Fruit fly (Drosophila melanogaster) whole organism: ENCODE data around the gene Syx5.

ENCODE experiments used
- CG8478 ChIP-seq: fragments of >200 bp; optimal IDR thresholded peaks from 2 replicates; lab custom pipeline; 2018; ENCODE audit warnings: inconsistent platforms
- Dll ChIP-seq: fragments of >200 bp; optimal IDR thresholded peaks from 2 replicates; lab custom pipeline; 2017
- EcR ChIP-seq, 2 experiments: fragments of >200 bp; optimal IDR thresholded peaks; 2 replicates each; lab custom pipeline; 2017; ENCODE audit warnings: missing biosample characterization in 2 of 2, missing genetic modification characterization in 2 of 2, missing genetic modification reagents in 2 of 2
- pan ChIP-seq: fragments of >200 bp; optimal IDR thresholded peaks from 2 replicates; lab custom pipeline; 2017
- psq ChIP-seq: fragments of >200 bp; optimal IDR thresholded peaks from 2 replicates; lab custom pipeline; 2017
- usp ChIP-seq: fragments of >200 bp; optimal IDR thresholded peaks from 2 replicates; lab custom pipeline; 2017; ENCODE audit warnings: missing biosample characterization, missing genetic modification characterization, mixed read lengths

Gene Syx5

DNA sequence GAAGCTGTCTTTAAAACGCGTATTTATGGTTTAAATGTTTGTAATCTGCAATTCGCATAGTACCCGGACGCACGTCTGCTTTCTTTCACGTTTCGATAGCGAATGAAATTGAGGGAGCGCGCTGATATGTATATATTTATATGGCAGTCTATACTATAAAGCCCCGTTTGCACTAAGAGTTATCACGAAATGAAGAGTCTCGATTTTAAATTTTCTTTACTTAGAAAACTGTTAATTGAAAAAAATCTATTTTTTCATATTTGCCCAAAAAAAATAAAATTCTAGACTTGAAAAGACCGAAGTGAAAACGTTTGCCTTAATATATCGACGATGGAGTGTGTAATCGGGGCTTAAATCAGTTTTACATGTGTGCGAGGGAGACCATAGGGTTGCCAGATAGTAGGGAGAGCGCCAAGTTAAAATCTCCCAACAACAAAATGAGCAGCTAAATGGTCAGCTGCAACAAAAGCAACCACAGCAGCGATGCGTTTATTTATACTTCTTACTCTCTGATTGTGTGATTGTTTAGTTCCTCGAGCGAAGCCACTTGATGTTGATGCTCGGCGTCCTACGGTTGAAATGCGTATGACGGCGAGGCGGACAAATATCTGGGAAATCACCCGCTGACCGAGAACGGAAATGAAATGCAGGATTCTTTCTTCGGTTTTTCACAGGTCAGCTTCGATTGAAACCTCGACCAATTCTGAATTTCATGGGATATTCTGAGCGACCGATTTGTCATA, 18.5 kb downstream of the Syx5 start, which contains the start of gene cact:
Gene cact (minus strand): TSS at position 693 of the 743 bp plus-strand sequence.
- TF ChIP-seq CG8478 (lab: Kevin White, UChicago): no peak
- no peak for TF ChIP-seq Dll (lab: Kevin White, UChicago)
- TF ChIP-seq EcR (GFP tag; optimal IDR thresholded peaks at IDR 0.05; lab: Kevin White, UChicago): no peak
- no peak for TF ChIP-seq pan (lab: Kevin White, UChicago)
- TF ChIP-seq psq: no peak
- no peak for TF ChIP-seq usp (GFP tag; lab: Kevin White, UChicago)

DNA sequence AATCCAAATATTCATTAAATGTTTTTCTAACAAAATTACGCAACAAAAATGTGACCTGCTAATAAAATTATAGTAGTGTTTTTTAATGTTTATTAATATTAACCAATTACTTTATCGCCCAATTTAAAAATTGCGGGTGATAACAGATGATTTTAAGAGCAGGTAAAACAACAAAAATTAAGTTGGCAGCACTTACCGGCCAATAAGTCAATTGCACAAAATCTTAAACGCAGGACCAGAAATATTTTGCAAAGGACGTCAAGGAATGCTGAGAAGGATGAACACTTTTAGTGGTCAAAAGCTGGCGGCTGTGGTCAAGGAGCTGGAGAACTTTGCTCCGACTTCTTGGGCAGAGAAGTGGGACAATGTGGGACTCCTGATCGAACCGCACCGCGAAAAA, 19.7 kb downstream of the Syx5 start, which contains the start of gene CG4278:
Gene CG4278 (plus strand): TSS at position 178 of the 400 bp plus-strand sequence.
- TF ChIP-seq Dll (lab: Kevin White, UChicago) (no peak), usp (GFP tag; lab: Kevin White, UChicago) (no peak), pan (lab: Kevin White, UChicago) (no peak), CG8478 (lab: Kevin White, UChicago) (no peak), EcR (GFP tag; optimal IDR thresholded peaks at IDR 0.05; lab: Kevin White, UChicago) (no peak), psq (no peak)

- no peak for TF ChIP-seq Dll (lab: Kevin White, UChicago)
- TF ChIP-seq psq: no peak
- TF ChIP-seq CG8478 (lab: Kevin White, UChicago): no peak
- no peak for TF ChIP-seq pan (lab: Kevin White, UChicago)
- TF ChIP-seq EcR (GFP tag; optimal IDR thresholded peaks at IDR 0.05; lab: Kevin White, UChicago): no peak
- TF ChIP-seq usp (GFP tag; lab: Kevin White, UChicago): no peak
Observed at dm6 chr2L:16329102-16329520, 22.0 kb downstream of the Syx5 start, which contains the start of gene mRpL4. Gene mRpL4, minus strand, starts transcription at chr2L:16329132.

DNA sequence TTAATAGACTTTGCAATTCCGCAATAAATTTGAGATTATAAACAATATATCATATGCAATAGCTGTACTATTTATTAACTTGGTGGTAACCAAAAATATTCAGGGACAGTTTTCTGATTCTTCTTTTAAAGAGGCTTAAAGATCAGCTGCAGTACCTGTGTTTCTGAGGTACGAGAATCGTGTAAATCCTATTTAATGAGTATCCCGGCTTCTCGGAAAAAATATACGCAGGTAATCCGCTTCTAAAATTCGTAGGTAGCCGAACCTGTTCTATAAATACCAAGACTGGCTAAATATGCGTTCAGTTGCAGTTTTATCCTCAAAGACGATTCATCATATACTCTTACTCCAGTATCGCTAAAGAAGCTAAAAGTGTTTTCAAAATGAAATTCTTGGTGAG, 22.5 kb downstream of the Syx5 start, which contains the start of gene CG4440:
Gene CG4440 (plus strand): TSS at position 301 of the 400 bp plus-strand sequence.
- TF ChIP-seq pan (lab: Kevin White, UChicago) (no peak), EcR (GFP tag; optimal IDR thresholded peaks at IDR 0.05; lab: Kevin White, UChicago) (no peak), CG8478 (lab: Kevin White, UChicago) (no peak), psq (no peak), Dll (lab: Kevin White, UChicago) (no peak), usp (GFP tag; lab: Kevin White, UChicago) (no peak)

DNA sequence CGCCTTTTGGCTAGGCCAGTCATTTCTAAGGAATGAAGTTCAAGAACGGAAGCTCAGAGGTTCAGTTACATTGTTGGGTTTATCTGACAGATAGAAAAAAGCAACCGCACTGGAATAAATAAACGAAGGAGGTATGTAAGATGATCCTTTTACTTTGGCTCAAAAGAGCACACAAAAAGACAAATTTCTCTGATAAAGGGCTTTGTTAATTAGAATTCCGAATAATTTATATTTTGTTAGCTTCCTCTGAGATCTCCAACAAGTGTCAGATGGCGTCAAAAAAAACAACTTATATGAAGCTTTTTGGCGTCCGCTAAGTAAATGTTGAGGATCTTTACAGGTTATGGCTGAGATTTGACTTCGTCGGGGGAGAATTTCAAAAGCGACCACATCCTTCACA, 30.6 kb downstream of the Syx5 start, which contains the start of gene CG31817:
Gene CG31817 (minus strand): TSS at position 101 of the 400 bp plus-strand sequence.
- TF ChIP-seq pan (lab: Kevin White, UChicago): no peak
- no peak for TF ChIP-seq usp (GFP tag; lab: Kevin White, UChicago)
- TF ChIP-seq psq: no peak

dm6 chr2L:16340268-16340667, 33.1 kb downstream of the Syx5 start, which contains the start of gene CG42266:
Gene CG42266, minus strand, starts transcription at chr2L:16340368.
- TF ChIP-seq pan (lab: Kevin White, UChicago) (no peak), CG8478 (lab: Kevin White, UChicago) (no peak), usp (GFP tag; lab: Kevin White, UChicago) (no peak), Dll (lab: Kevin White, UChicago) (no peak), EcR (GFP tag; optimal IDR thresholded peaks at IDR 0.05; lab: Kevin White, UChicago) (no peak), psq (no peak)

- TF ChIP-seq EcR (GFP tag; optimal IDR thresholded peaks at IDR 0.05; lab: Kevin White, UChicago): no peak
- no peak for TF ChIP-seq CG8478 (lab: Kevin White, UChicago)
- TF ChIP-seq Dll (lab: Kevin White, UChicago): no peak
- TF ChIP-seq usp (GFP tag; lab: Kevin White, UChicago): no peak
- no peak for TF ChIP-seq pan (lab: Kevin White, UChicago)
- no peak for TF ChIP-seq psq
Observed at dm6 chr2L:16342224-16342623, 35.1 kb downstream of the Syx5 start, which contains the start of gene CG44405. Gene CG44405, minus strand, starts transcription at chr2L:16342324.

- TF ChIP-seq Dll (lab: Kevin White, UChicago): no peak
- TF ChIP-seq CG8478 (lab: Kevin White, UChicago): no peak
- TF ChIP-seq pan (lab: Kevin White, UChicago): no peak
- no peak for TF ChIP-seq EcR (GFP tag; optimal IDR thresholded peaks at IDR 0.05; lab: Kevin White, UChicago)
- TF ChIP-seq psq: no peak
- no peak for TF ChIP-seq usp (GFP tag; lab: Kevin White, UChicago)
Observed at dm6 chr2L:16350160-16350633, 43.1 kb downstream of the Syx5 start.

DNA sequence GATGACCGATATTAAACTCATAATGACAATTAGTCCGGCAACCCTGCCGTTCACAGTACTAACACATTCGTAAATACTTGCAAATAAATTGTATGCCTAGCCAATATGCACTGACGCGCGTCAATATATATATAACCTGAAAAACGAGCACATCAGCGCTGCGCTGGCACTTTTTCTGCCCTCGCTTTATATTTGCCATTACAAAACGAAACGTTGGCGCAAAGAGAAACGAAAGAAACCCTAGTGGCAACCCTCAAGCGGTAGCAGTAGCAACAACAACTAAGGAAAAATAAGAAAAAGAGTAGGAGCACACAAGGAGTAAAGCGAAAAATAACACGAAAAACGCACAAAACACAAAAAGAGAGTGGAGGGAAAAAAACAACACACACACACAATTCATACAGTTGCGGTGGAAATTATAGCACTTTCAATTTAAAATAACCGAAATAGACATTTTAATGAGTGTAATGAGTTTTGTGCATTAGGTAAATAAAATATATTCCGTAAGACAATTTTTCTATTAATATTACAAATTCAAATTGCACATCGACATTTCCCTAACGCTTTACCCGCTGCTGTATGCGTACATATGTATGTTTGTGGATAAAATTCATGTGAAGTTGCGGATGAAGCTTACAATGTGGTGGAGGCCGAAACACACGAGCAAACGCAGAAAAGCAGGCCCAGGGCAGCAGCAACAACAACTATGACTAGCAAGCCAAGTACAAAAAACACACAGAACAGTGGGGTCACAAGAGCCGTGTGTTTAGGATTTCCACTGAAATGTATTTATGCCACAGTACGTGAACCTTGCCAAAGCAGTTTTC, 43.8 kb downstream of the Syx5 start:
- TF ChIP-seq Dll (lab: Kevin White, UChicago): no peak
- TF ChIP-seq EcR (GFP tag; optimal IDR thresholded peaks at IDR 0.05; lab: Kevin White, UChicago): no peak
- no peak for TF ChIP-seq usp (GFP tag; lab: Kevin White, UChicago)
- no peak for TF ChIP-seq pan (lab: Kevin White, UChicago)
- peak; percentile 75 for TF ChIP-seq psq

dm6 chr2L:16351805-16352584, 44.8 kb downstream of the Syx5 start:
- TF ChIP-seq usp (GFP tag; lab: Kevin White, UChicago) (no peak), CG8478 (lab: Kevin White, UChicago) (no peak), pan (lab: Kevin White, UChicago) (no peak), Dll (lab: Kevin White, UChicago) (no peak), EcR (GFP tag; optimal IDR thresholded peaks at IDR 0.05; lab: Kevin White, UChicago) (no peak), psq (no peak)
